Worm (Caenorhabditis elegans) whole organism, midembryonic: ENCODE results near the gene dgk-4.

ENCODE experiments used
- T22C8.4 ChIP-seq: fragments of 200-800 bp; sonication (Bioruptor generic); IDR thresholded peaks from 2 replicates; pipeline ENCODE4 v1.3.6; 2022; ENCODE audit warnings: missing genetic modification characterization, missing compliant biosample characterization
- cog-1 ChIP-seq: sonication (generic microtip); optimal IDR thresholded peaks from 2 replicates; lab custom pipeline; 2016; ENCODE audit warnings: missing genetic modification characterization, missing compliant biosample characterization
- flt-1 ChIP-seq: fragments of 200-800 bp; sonication (Bioruptor generic); IDR thresholded peaks from 2 replicates; pipeline ENCODE4 v1.3.6; 2022; ENCODE audit warnings: missing genetic modification characterization, missing compliant biosample characterization
- klf-2 ChIP-seq: fragments of 200-800 bp; sonication (Bioruptor generic); conservative IDR thresholded peaks from 2 replicates; pipeline ENCODE4 v1.3.6; 2022; ENCODE audit warnings: missing genetic modification reagents, missing genetic modification characterization, missing compliant biosample characterization
- med-1 ChIP-seq: sonication (generic microtip); optimal IDR thresholded peaks from 2 replicates; lab custom pipeline; 2017; ENCODE audit warnings: missing genetic modification characterization, mild to moderate bottlenecking, missing compliant biosample characterization, antibody characterized with exemption, missing genetic modification reagents; ENCODE audit not compliant: insufficient read depth
- ref-1 ChIP-seq: fragments of 200-800 bp; sonication (Bioruptor generic); conservative IDR thresholded peaks from 2 replicates; pipeline ENCODE4 v1.3.6; 2022; ENCODE audit warnings: missing genetic modification reagents, missing genetic modification characterization, missing compliant biosample characterization
- tab-1 ChIP-seq: fragments of 200-800 bp; sonication (Bioruptor generic); IDR thresholded peaks from 2 replicates; pipeline ENCODE4 v1.3.6; 2022; ENCODE audit warnings: missing genetic modification characterization, missing compliant biosample characterization
- ztf-23 ChIP-seq: fragments of 200-800 bp; sonication (Bioruptor generic); IDR thresholded peaks from 2 replicates; pipeline ENCODE4 v1.3.6; 2022; ENCODE audit warnings: missing genetic modification reagents, missing genetic modification characterization, missing compliant biosample characterization
- ztf-29 ChIP-seq: fragments of 200-800 bp; sonication (Bioruptor generic); IDR thresholded peaks from 2 replicates; pipeline ENCODE4 v1.3.6; 2022; ENCODE audit warnings: missing genetic modification reagents, missing genetic modification characterization, missing compliant biosample characterization

The dgk-4 gene

ce11 chrIV:8687605-8688191 is 56.6 kb downstream of the dgk-4 start, which contains the start of gene snrp-3:
snrp-3 (minus strand) TSS chrIV:8687810.
- TF ChIP-seq cog-1 (tag; lab: Kevin White, UChicago) (peak; percentile 37), klf-2 (GFP tag; lab: Robert Waterston, UW) (no peak), T22C8.4 (GFP tag; lab: Robert Waterston, UW) (peak; percentile 70; the same call in 1 of the 2 replicates), ztf-29 (GFP tag; lab: Robert Waterston, UW) (no peak), med-1 (GFP tag; lab: Kevin White, UChicago) (no peak)

ce11 chrIV:8691486-8691885 is 60.4 kb downstream of the dgk-4 start, which contains the start of the genes hst-1 and ints-6:
hst-1 (minus strand) TSS chrIV:8691513.
ints-6 (plus strand) TSS chrIV:8691745.
- TF ChIP-seq ztf-23 (GFP tag; lab: Robert Waterston, UW) = no peak
- no peak for TF ChIP-seq cog-1 (tag; lab: Kevin White, UChicago)
- no peak for TF ChIP-seq ztf-29 (GFP tag; lab: Robert Waterston, UW)
- TF ChIP-seq flt-1 (GFP tag; lab: Robert Waterston, UW) = no peak
- TF ChIP-seq ref-1 (GFP tag; lab: Robert Waterston, UW) = no peak
- TF ChIP-seq T22C8.4 (GFP tag; lab: Robert Waterston, UW) = no peak
- no peak for TF ChIP-seq med-1 (GFP tag; lab: Kevin White, UChicago)
- TF ChIP-seq klf-2 (GFP tag; lab: Robert Waterston, UW) = no peak
- no peak for TF ChIP-seq tab-1 (GFP tag; lab: Robert Waterston, UW)
